Worm (Caenorhabditis elegans): ENCODE measurements around the gene F25G6.8.

ce11 chrV:8580961-8581360, 16.0 kb upstream of the F25G6.8 start, which contains the start of gene C10B5.1:
- TF ChIP-seq dmd-4 (tag; optimal IDR thresholded peaks at IDR 0.05; ENCODE audit: borderline replicate concordance) = no peak
- no peak for TF ChIP-seq ceh-6 (GFP tag; optimal IDR thresholded peaks at IDR 0.05)
- no peak for TF ChIP-seq unc-3 (GFP tag; conservative IDR thresholded peaks at IDR 0.05)
- TF ChIP-seq unc-3 (tag; optimal IDR thresholded peaks at IDR 0.05) = no peak
- no peak for TF ChIP-seq ceh-24 (tag; optimal IDR thresholded peaks at IDR 0.05)
- no peak for TF ChIP-seq fkh-10 (GFP tag; optimal IDR thresholded peaks at IDR 0.05)
- no peak for TF ChIP-seq pqm-1 (tag; optimal IDR thresholded peaks at IDR 0.05)
- no peak for TF ChIP-seq pha-2 (tag; optimal IDR thresholded peaks at IDR 0.05)
- TF ChIP-seq ttx-3 (tag; optimal IDR thresholded peaks at IDR 0.05) = no peak
- TF ChIP-seq F13H6.1 (tag; optimal IDR thresholded peaks at IDR 0.05) = no peak
- TF ChIP-seq pag-3 (tag; optimal IDR thresholded peaks at IDR 0.05; ENCODE audit: borderline replicate concordance) = no peak
